Fruit fly (Drosophila melanogaster) whole organism, embryonic: ENCODE results near the gene CG16985.
A peak's percentile ranks its signal among the peaks of the same experiment; 100 is the strongest.

ENCODE experiments used
- Atf3 ChIP-seq: fragments of 200-800 bp; sonication (Bioruptor generic); optimal IDR thresholded peaks from 3 replicates; lab custom pipeline; 2016; ENCODE audit warnings: missing biosample characterization, missing genetic modification characterization
- Atf6 ChIP-seq: fragments of 200-800 bp; sonication (Bioruptor generic); IDR thresholded peaks from 2 replicates; pipeline ENCODE4 v1.3.6; 2022; ENCODE audit warnings: missing biosample characterization, missing genetic modification characterization
- CG1024 ChIP-seq: fragments of 200-800 bp; sonication (Bioruptor generic); IDR thresholded peaks from 2 replicates; pipeline ENCODE4 v1.3.6; 2022; ENCODE audit warnings: missing biosample characterization, missing genetic modification characterization
- CG10654 ChIP-seq: fragments of 200-800 bp; sonication (Bioruptor generic); optimal IDR thresholded peaks from 2 replicates; lab custom pipeline; 2016; ENCODE audit warnings: missing biosample characterization, missing genetic modification characterization
- CG11085 ChIP-seq: fragments of 200-800 bp; sonication (Bioruptor generic); IDR thresholded peaks from 2 replicates; pipeline ENCODE4 v1.3.6; 2022; ENCODE audit warnings: missing biosample characterization, missing genetic modification characterization
- CG12744 ChIP-seq: fragments of 200-800 bp; sonication (Bioruptor generic); optimal IDR thresholded peaks from 2 replicates; lab custom pipeline; 2016; ENCODE audit warnings: missing biosample characterization, missing genetic modification characterization
- CG12769 ChIP-seq: fragments of 200-800 bp; sonication (Bioruptor generic); optimal IDR thresholded peaks from 2 replicates; lab custom pipeline; 2019; ENCODE audit warnings: missing biosample characterization, mild to moderate bottlenecking, missing genetic modification characterization, moderate library complexity
- CG13296 ChIP-seq: fragments of 200-800 bp; sonication (Bioruptor generic); optimal IDR thresholded peaks from 3 replicates; lab custom pipeline; 2018; ENCODE audit warnings: missing biosample characterization, mild to moderate bottlenecking, missing genetic modification characterization
- CG13775 ChIP-seq: fragments of 200-800 bp; sonication (Bioruptor generic); optimal IDR thresholded peaks from 3 replicates; lab custom pipeline; 2017; ENCODE audit warnings: missing biosample characterization, mild to moderate bottlenecking, missing genetic modification characterization
- CG14667 ChIP-seq: fragments of 200-800 bp; sonication (Bioruptor generic); IDR thresholded peaks from 2 replicates; pipeline ENCODE4 v1.3.6; 2022; ENCODE audit warnings: missing biosample characterization, missing genetic modification characterization
- CG1529 ChIP-seq: fragments of 200-800 bp; sonication (Bioruptor generic); optimal IDR thresholded peaks from 3 replicates; lab custom pipeline; 2018; ENCODE audit warnings: missing biosample characterization, missing genetic modification characterization
- CG15479 ChIP-seq: fragments of 200-800 bp; sonication (Bioruptor generic); optimal IDR thresholded peaks from 3 replicates; lab custom pipeline; 2019; ENCODE audit warnings: missing biosample characterization, mild to moderate bottlenecking, missing genetic modification characterization, moderate library complexity
- CG16779 ChIP-seq: fragments of 200-800 bp; sonication (Bioruptor generic); IDR thresholded peaks from 2 replicates; pipeline ENCODE4 v1.3.6; 2022; ENCODE audit warnings: missing biosample characterization, missing genetic modification characterization
- CG18764 ChIP-seq: fragments of 200-800 bp; sonication (Bioruptor generic); optimal IDR thresholded peaks from 3 replicates; lab custom pipeline; 2016; ENCODE audit warnings: missing biosample characterization, missing genetic modification characterization
- CG31224 ChIP-seq: fragments of 200-800 bp; sonication (Bioruptor generic); IDR thresholded peaks from 2 replicates; pipeline ENCODE4 v1.3.6; 2022; ENCODE audit warnings: missing biosample characterization, missing genetic modification characterization
- CG4707 ChIP-seq: fragments of 200-800 bp; sonication (Bioruptor generic); optimal IDR thresholded peaks from 2 replicates; lab custom pipeline; 2018; ENCODE audit warnings: missing biosample characterization, mild to moderate bottlenecking, missing genetic modification characterization, moderate library complexity
- CG6175 ChIP-seq: fragments of 200-800 bp; sonication (Bioruptor generic); IDR thresholded peaks from 3 replicates; pipeline ENCODE4 v1.3.6; 2022; ENCODE audit warnings: missing biosample characterization, missing genetic modification characterization
- CG6272 ChIP-seq: fragments of 200-800 bp; sonication (Bioruptor generic); IDR thresholded peaks from 2 replicates; pipeline ENCODE4 v1.3.6; 2022; ENCODE audit warnings: missing biosample characterization, missing genetic modification characterization
- CG7556 ChIP-seq: fragments of 200-800 bp; sonication (Bioruptor generic); optimal IDR thresholded peaks from 2 replicates; lab custom pipeline; 2017; ENCODE audit warnings: missing biosample characterization, mild to moderate bottlenecking, missing genetic modification characterization
- CG7839 ChIP-seq: fragments of 200-800 bp; sonication (Bioruptor generic); optimal IDR thresholded peaks from 3 replicates; lab custom pipeline; 2018; ENCODE audit warnings: missing biosample characterization, mild to moderate bottlenecking, missing genetic modification characterization, moderate library complexity
- CG7963 ChIP-seq: fragments of 200-800 bp; sonication (Bioruptor generic); IDR thresholded peaks from 3 replicates; pipeline ENCODE4 v1.3.6; 2022; ENCODE audit warnings: missing biosample characterization, missing genetic modification characterization; ENCODE audit not compliant: partially characterized antibody
- CG8281 ChIP-seq: fragments of 200-800 bp; sonication (Bioruptor generic); optimal IDR thresholded peaks from 2 replicates; lab custom pipeline; 2018; ENCODE audit warnings: missing biosample characterization, mild to moderate bottlenecking, missing genetic modification characterization, moderate library complexity
- CHES-1-like ChIP-seq: fragments of 200-800 bp; sonication (Bioruptor generic); optimal IDR thresholded peaks from 2 replicates; lab custom pipeline; 2016; ENCODE audit warnings: missing biosample characterization, missing genetic modification characterization
- Fer1 ChIP-seq: fragments of 200-800 bp; sonication (Bioruptor generic); optimal IDR thresholded peaks from 2 replicates; lab custom pipeline; 2017; ENCODE audit warnings: missing biosample characterization, mild to moderate bottlenecking, missing genetic modification characterization
- GATAe ChIP-seq: fragments of 200-800 bp; sonication (Bioruptor generic); conservative IDR thresholded peaks from 2 replicates; pipeline ENCODE4 v1.3.6; 2022; ENCODE audit warnings: missing biosample characterization, missing genetic modification characterization
- Gug ChIP-seq: fragments of 200-800 bp; sonication (Bioruptor generic); IDR thresholded peaks from 4 replicates; pipeline ENCODE4 v1.3.6; 2022; ENCODE audit warnings: missing biosample characterization, missing genetic modification characterization
- HmgD ChIP-seq: fragments of 200-800 bp; sonication (Bioruptor generic); optimal IDR thresholded peaks from 3 replicates; lab custom pipeline; 2016; ENCODE audit warnings: missing biosample characterization, missing genetic modification characterization
- Hr3 ChIP-seq: fragments of 200-800 bp; sonication (Bioruptor generic); optimal IDR thresholded peaks from 3 replicates; lab custom pipeline; 2016; ENCODE audit warnings: missing biosample characterization, missing genetic modification characterization
- Hr39 ChIP-seq: fragments of >200 bp; optimal IDR thresholded peaks from 2 replicates; lab custom pipeline; 2017
- MBD-R2 ChIP-seq: fragments of 200-800 bp; sonication (Bioruptor generic); IDR thresholded peaks from 2 replicates; pipeline ENCODE4 v1.3.6; 2022; ENCODE audit warnings: missing biosample characterization, missing genetic modification characterization
- Max ChIP-seq: fragments of 200-800 bp; sonication (Bioruptor generic); optimal IDR thresholded peaks from 2 replicates; lab custom pipeline; 2016; ENCODE audit warnings: missing biosample characterization, mild to moderate bottlenecking, missing genetic modification characterization
- Mes4 ChIP-seq: fragments of 200-800 bp; sonication (Bioruptor generic); optimal IDR thresholded peaks from 2 replicates; lab custom pipeline; 2016; ENCODE audit warnings: missing biosample characterization, missing genetic modification characterization
- Xrp1 ChIP-seq: fragments of 200-800 bp; sonication (Bioruptor generic); IDR thresholded peaks from 2 replicates; pipeline ENCODE4 v1.3.6; 2022; ENCODE audit warnings: missing biosample characterization, missing genetic modification characterization
- ab ChIP-seq: fragments of 200-800 bp; sonication (Bioruptor generic); optimal IDR thresholded peaks from 2 replicates; lab custom pipeline; 2016; ENCODE audit warnings: missing biosample characterization, missing genetic modification characterization
- ase ChIP-seq: fragments of 200-800 bp; sonication (Bioruptor generic); IDR thresholded peaks from 3 replicates; pipeline ENCODE4 v1.3.6; 2022; ENCODE audit warnings: missing biosample characterization, missing genetic modification characterization
- chn ChIP-seq: fragments of 200-800 bp; sonication (Bioruptor generic); optimal IDR thresholded peaks from 2 replicates; lab custom pipeline; 2016; ENCODE audit warnings: missing biosample characterization, missing genetic modification characterization
- corto ChIP-seq: fragments of 200-800 bp; sonication (Bioruptor generic); optimal IDR thresholded peaks from 2 replicates; lab custom pipeline; 2016; ENCODE audit warnings: missing biosample characterization, mild to moderate bottlenecking, missing genetic modification characterization, moderate library complexity
- crc ChIP-seq: fragments of 200-800 bp; sonication (Bioruptor generic); optimal IDR thresholded peaks from 2 replicates; lab custom pipeline; 2016; ENCODE audit warnings: missing biosample characterization, missing genetic modification characterization
- crp ChIP-seq, 2 experiments: fragments of 200-800 bp; sonication (Bioruptor generic); optimal IDR thresholded peaks; 2 replicates in 1 of 2; 3 replicates in 1 of 2; lab custom pipeline; 2017; ENCODE audit warnings: missing biosample characterization in 2 of 2, missing genetic modification characterization in 2 of 2, mild to moderate bottlenecking in 1 of 2, moderate library complexity in 1 of 2
- da ChIP-seq: fragments of 200-800 bp; sonication (Bioruptor generic); optimal IDR thresholded peaks from 2 replicates; lab custom pipeline; 2016; ENCODE audit warnings: missing biosample characterization, missing genetic modification characterization
- dati ChIP-seq: fragments of 200-800 bp; sonication (Bioruptor generic); IDR thresholded peaks from 2 replicates; pipeline ENCODE4 v1.3.6; 2022; ENCODE audit warnings: missing biosample characterization, missing genetic modification characterization
- eyg ChIP-seq: fragments of 200-800 bp; sonication (Bioruptor generic); optimal IDR thresholded peaks from 3 replicates; lab custom pipeline; 2016; ENCODE audit warnings: missing biosample characterization, missing genetic modification characterization
- fd102C ChIP-seq: fragments of 200-800 bp; sonication (Bioruptor generic); optimal IDR thresholded peaks from 2 replicates; lab custom pipeline; 2018; ENCODE audit warnings: missing biosample characterization, mild to moderate bottlenecking, missing genetic modification characterization, moderate library complexity
- grn ChIP-seq: fragments of 200-800 bp; sonication (Bioruptor generic); optimal IDR thresholded peaks from 3 replicates; lab custom pipeline; 2017; ENCODE audit warnings: missing biosample characterization, missing genetic modification characterization
- jing ChIP-seq: fragments of 200-800 bp; sonication (Bioruptor generic); optimal IDR thresholded peaks from 2 replicates; lab custom pipeline; 2018; ENCODE audit warnings: missing biosample characterization, mild to moderate bottlenecking, missing genetic modification characterization
- mam ChIP-seq: fragments of 200-800 bp; sonication (Bioruptor generic); optimal IDR thresholded peaks from 3 replicates; lab custom pipeline; 2016; ENCODE audit warnings: missing biosample characterization, missing genetic modification characterization
- nerfin-2 ChIP-seq: fragments of 200-800 bp; sonication (Bioruptor generic); IDR thresholded peaks from 2 replicates; pipeline ENCODE4 v1.3.6; 2022; ENCODE audit warnings: missing biosample characterization, missing genetic modification characterization; ENCODE audit not compliant: partially characterized antibody
- row ChIP-seq: fragments of 200-800 bp; sonication (Bioruptor generic); IDR thresholded peaks from 3 replicates; pipeline ENCODE4 v1.3.6; 2022; ENCODE audit warnings: missing biosample characterization, missing genetic modification characterization
- seq ChIP-seq: fragments of 200-800 bp; sonication (Bioruptor generic); IDR thresholded peaks from 2 replicates; pipeline ENCODE4 v1.3.6; 2022; ENCODE audit warnings: missing biosample characterization, missing genetic modification characterization
- stc ChIP-seq: fragments of 200-800 bp; sonication (Bioruptor generic); IDR thresholded peaks from 2 replicates; pipeline ENCODE4 v1.3.6; 2022; ENCODE audit warnings: missing biosample characterization, missing genetic modification characterization
- tap ChIP-seq: fragments of 200-800 bp; optimal IDR thresholded peaks from 3 replicates; lab custom pipeline; 2019; ENCODE audit warnings: missing biosample characterization, mild to moderate bottlenecking, missing genetic modification characterization, moderate library complexity
- wek ChIP-seq: fragments of 200-800 bp; sonication (Bioruptor generic); optimal IDR thresholded peaks from 3 replicates; lab custom pipeline; 2018; ENCODE audit warnings: missing biosample characterization, mild to moderate bottlenecking, missing genetic modification characterization, moderate library complexity
- z ChIP-seq: fragments of 200-800 bp; sonication (Bioruptor generic); IDR thresholded peaks from 3 replicates; pipeline ENCODE4 v1.3.6; 2022; ENCODE audit warnings: missing biosample characterization, missing genetic modification characterization

The CG16985 gene

dm6 chr3L:2599214-2599730, at the start of gene CG16985, which contains the start of gene CG12182 (continued):
- TF ChIP-seq CG7556, result no peak
- no peak for TF ChIP-seq crc (GFP tag; lab: Kevin White, UChicago)
- no peak for TF ChIP-seq CG6175 (GFP tag; lab: Robert Waterston, UW)
- no peak for TF ChIP-seq jing
- TF ChIP-seq HmgD (GFP tag; lab: Kevin White, UChicago), result no peak
- TF ChIP-seq CG10654, result no peak
- TF ChIP-seq dati (GFP tag; lab: Robert Waterston, UW), result no peak
- no peak for TF ChIP-seq stc (GFP tag; lab: Robert Waterston, UW)
- no peak for TF ChIP-seq CG7839
- TF ChIP-seq grn (GFP tag; lab: Kevin White, UChicago), result no peak
- TF ChIP-seq nerfin-2 (GFP tag; lab: Robert Waterston, UW), result peak; percentile 29; the same call in 1 of the 2 replicates
- TF ChIP-seq CG14667, result no peak
- TF ChIP-seq CG15479 (GFP tag; lab: Kevin White, UChicago), result no peak
- TF ChIP-seq GATAe (GFP tag; lab: Robert Waterston, UW), result no peak
- no peak for TF ChIP-seq da (GFP tag; lab: Kevin White, UChicago)
- TF ChIP-seq ase (GFP tag; lab: Robert Waterston, UW), result no peak
- no peak for TF ChIP-seq CG16779 (GFP tag; lab: Robert Waterston, UW)
- no peak for TF ChIP-seq corto (GFP tag; lab: Kevin White, UChicago)
- no peak for TF ChIP-seq seq (GFP tag; lab: Robert Waterston, UW)
- TF ChIP-seq Hr39 (lab: Kevin White, UChicago), result no peak
- no peak for TF ChIP-seq wek
- TF ChIP-seq CG6272, result no peak
- no peak for TF ChIP-seq Gug
- TF ChIP-seq CG13775 (GFP tag; lab: Kevin White, UChicago), result no peak
- TF ChIP-seq z (GFP tag; lab: Robert Waterston, UW), result no peak
- no peak for TF ChIP-seq Atf3 (GFP tag; lab: Kevin White, UChicago)
- TF ChIP-seq Mes4 (GFP tag; lab: Kevin White, UChicago), result no peak
- no peak for TF ChIP-seq CG11085 (GFP tag; lab: Robert Waterston, UW)
- TF ChIP-seq Atf6, result no peak
- TF ChIP-seq mam (GFP tag; lab: Kevin White, UChicago), result no peak
- no peak for TF ChIP-seq CG8281
- peak; percentile 47; the same call in 2 of the 3 replicates for TF ChIP-seq row (GFP tag; lab: Robert Waterston, UW)
- TF ChIP-seq CG1024, result no peak
- TF ChIP-seq CG12744, result no peak
- no peak for TF ChIP-seq CG13296
- TF ChIP-seq CG31224 (GFP tag; lab: Robert Waterston, UW), result no peak
- TF ChIP-seq CG12769 (tag; lab: Kevin White, UChicago), result no peak
- no peak for TF ChIP-seq ab (GFP tag; lab: Kevin White, UChicago)
- TF ChIP-seq Fer1 (GFP tag; lab: Kevin White, UChicago), result no peak
- peak; percentile 46 for TF ChIP-seq CHES-1-like (GFP tag; lab: Kevin White, UChicago)
- no peak for TF ChIP-seq CG4707 (GFP tag; lab: Kevin White, UChicago)
- TF ChIP-seq chn (GFP tag; lab: Kevin White, UChicago), result no peak
- TF ChIP-seq CG1529, result no peak
- no peak for TF ChIP-seq Hr3 (GFP tag; lab: Kevin White, UChicago)
- no peak for TF ChIP-seq CG18764 (GFP tag; lab: Kevin White, UChicago)
- TF ChIP-seq eyg (GFP tag; lab: Kevin White, UChicago), result no peak
- TF ChIP-seq crp (GFP tag; optimal IDR thresholded peaks at IDR 0.05; lab: Kevin White, UChicago), result peak; percentile 1 to 86
- TF ChIP-seq Max (GFP tag; lab: Kevin White, UChicago), result no peak
- TF ChIP-seq fd102C (GFP tag; lab: Kevin White, UChicago), result no peak
- TF ChIP-seq tap (tag; lab: Kevin White, UChicago), result no peak
- TF ChIP-seq Xrp1 (GFP tag; lab: Robert Waterston, UW), result no peak
- 0 out of 3 replicates have a peak, but pooled peaks have one; percentile 14 for TF ChIP-seq CG7963 (GFP tag; lab: Robert Waterston, UW)
- TF ChIP-seq MBD-R2, result peak; percentile 77
